Worm (Caenorhabditis elegans) whole organism, L3 larva: ENCODE results near the gene Y48D7A.1.

ENCODE experiments used
- ZK546.5 ChIP-seq: sonication (generic microtip); optimal IDR thresholded peaks from 2 replicates; lab custom pipeline; 2017; ENCODE audit warnings: missing biosample characterization, missing genetic modification characterization
- ceh-16 ChIP-seq: sonication (generic microtip); optimal IDR thresholded peaks from 2 replicates; lab custom pipeline; 2017; ENCODE audit warnings: missing biosample characterization, missing genetic modification characterization
- ceh-28 ChIP-seq: fragments of 150-350 bp; optimal IDR thresholded peaks from 2 replicates; lab custom pipeline; 2014; ENCODE audit warnings: missing biosample characterization, missing genetic modification reagents, missing genetic modification characterization
- ceh-82 ChIP-seq: fragments of 150-350 bp; optimal IDR thresholded peaks from 2 replicates; lab custom pipeline; 2014; ENCODE audit warnings: missing biosample characterization, missing genetic modification characterization
- ceh-9 ChIP-seq: sonication (generic microtip); optimal IDR thresholded peaks from 2 replicates; lab custom pipeline; 2018; ENCODE audit warnings: missing biosample characterization, missing genetic modification characterization
- daf-12 ChIP-seq: fragments of 150-350 bp; optimal IDR thresholded peaks from 2 replicates; lab custom pipeline; 2014; ENCODE audit warnings: missing biosample characterization, missing genetic modification reagents, missing genetic modification characterization
- egl-27 ChIP-seq: sonication (generic microtip); optimal IDR thresholded peaks from 4 replicates; lab custom pipeline; 2017; ENCODE audit warnings: missing biosample characterization, missing genetic modification reagents, missing genetic modification characterization
- egl-5 ChIP-seq: fragments of 150-350 bp; optimal IDR thresholded peaks from 2 replicates; lab custom pipeline; 2017; ENCODE audit warnings: missing biosample characterization, missing genetic modification reagents, missing genetic modification characterization, inconsistent platforms
- elt-1 ChIP-seq: fragments of 150-350 bp; optimal IDR thresholded peaks from 2 replicates; lab custom pipeline; 2014; ENCODE audit warnings: missing biosample characterization, missing genetic modification characterization
- elt-2 ChIP-seq: sonication (generic microtip); optimal IDR thresholded peaks from 2 replicates; lab custom pipeline; 2016; ENCODE audit warnings: missing genetic modification reagents, mild to moderate bottlenecking, missing genetic modification characterization, missing compliant biosample characterization
- elt-3 ChIP-seq, 3 experiments: fragments of 150-350 bp in 1 of 3; sonication (generic microtip) in 2 of 3; optimal IDR thresholded peaks; 2 replicates in 2 of 3; 4 replicates in 1 of 3; lab custom pipeline; 2014 to 2017; ENCODE audit warnings: missing biosample characterization in 3 of 3, missing genetic modification characterization in 3 of 3
- eor-1 ChIP-seq, 2 experiments: fragments of 150-350 bp; optimal IDR thresholded peaks; 2 replicates each; lab custom pipeline; 2014 to 2018; ENCODE audit warnings: missing biosample characterization in 2 of 2, missing genetic modification characterization in 2 of 2
- fos-1 ChIP-seq: fragments of 150-350 bp; optimal IDR thresholded peaks from 2 replicates; lab custom pipeline; 2014; ENCODE audit warnings: missing biosample characterization, missing genetic modification characterization
- hmg-11 ChIP-seq: sonication (generic microtip); optimal IDR thresholded peaks from 2 replicates; lab custom pipeline; 2016; ENCODE audit warnings: missing genetic modification characterization, missing compliant biosample characterization
- jun-1 ChIP-seq: fragments of 150-350 bp; optimal IDR thresholded peaks from 2 replicates; lab custom pipeline; 2014; ENCODE audit warnings: missing biosample characterization, missing genetic modification reagents, missing genetic modification characterization
- lin-39 ChIP-seq: fragments of 150-350 bp; optimal IDR thresholded peaks from 2 replicates; lab custom pipeline; 2018; ENCODE audit warnings: missing biosample characterization, missing genetic modification reagents, missing genetic modification characterization
- mdl-1 ChIP-seq: fragments of 150-350 bp; optimal IDR thresholded peaks from 2 replicates; lab custom pipeline; 2014; ENCODE audit warnings: missing biosample characterization, missing genetic modification characterization
- mml-1 ChIP-seq: fragments of 150-350 bp; sonication (generic microtip); optimal IDR thresholded peaks from 3 replicates; lab custom pipeline; 2014; ENCODE audit warnings: missing biosample characterization, missing genetic modification characterization
- nfya-1 ChIP-seq: sonication (generic microtip); optimal IDR thresholded peaks from 2 replicates; lab custom pipeline; 2017; ENCODE audit warnings: missing genetic modification characterization, mild to moderate bottlenecking, missing compliant biosample characterization, antibody characterized with exemption, moderate library complexity; ENCODE audit not compliant: insufficient read depth
- nhr-12 ChIP-seq: fragments of 150-350 bp; optimal IDR thresholded peaks from 2 replicates; lab custom pipeline; 2014; ENCODE audit warnings: missing biosample characterization, missing genetic modification characterization
- nhr-28 ChIP-seq: fragments of 150-350 bp; optimal IDR thresholded peaks from 2 replicates; lab custom pipeline; 2014; ENCODE audit warnings: missing biosample characterization, missing genetic modification characterization
- nhr-43 ChIP-seq: sonication (generic microtip); optimal IDR thresholded peaks from 2 replicates; lab custom pipeline; 2016; ENCODE audit warnings: mild to moderate bottlenecking, missing genetic modification characterization, missing compliant biosample characterization; ENCODE audit not compliant: poor library complexity, severe bottlenecking
- nhr-77 ChIP-seq: fragments of 150-350 bp; optimal IDR thresholded peaks from 2 replicates; lab custom pipeline; 2014; ENCODE audit warnings: missing biosample characterization, missing genetic modification characterization
- pha-4 ChIP-seq: fragments of 150-350 bp; optimal IDR thresholded peaks from 2 replicates; lab custom pipeline; 2014; ENCODE audit warnings: missing biosample characterization, missing genetic modification reagents, missing genetic modification characterization
- pqm-1 ChIP-seq: fragments of 150-350 bp; optimal IDR thresholded peaks from 2 replicates; lab custom pipeline; 2017; ENCODE audit warnings: missing biosample characterization, missing genetic modification characterization, inconsistent platforms
- skn-1 ChIP-seq: fragments of 150-350 bp; optimal IDR thresholded peaks from 2 replicates; lab custom pipeline; 2014; ENCODE audit warnings: missing biosample characterization, missing genetic modification characterization
- unc-62 ChIP-seq: fragments of 150-350 bp; sonication (generic microtip); optimal IDR thresholded peaks from 4 replicates; lab custom pipeline; 2014; ENCODE audit warnings: missing biosample characterization, missing genetic modification reagents, missing genetic modification characterization
- zag-1 ChIP-seq: fragments of 150-350 bp; optimal IDR thresholded peaks from 2 replicates; lab custom pipeline; 2014; ENCODE audit warnings: missing biosample characterization, missing genetic modification characterization
- ztf-11 ChIP-seq: fragments of 150-350 bp; optimal IDR thresholded peaks from 2 replicates; lab custom pipeline; 2014; ENCODE audit warnings: missing biosample characterization, missing genetic modification characterization

The Y48D7A.1 gene

DNA sequence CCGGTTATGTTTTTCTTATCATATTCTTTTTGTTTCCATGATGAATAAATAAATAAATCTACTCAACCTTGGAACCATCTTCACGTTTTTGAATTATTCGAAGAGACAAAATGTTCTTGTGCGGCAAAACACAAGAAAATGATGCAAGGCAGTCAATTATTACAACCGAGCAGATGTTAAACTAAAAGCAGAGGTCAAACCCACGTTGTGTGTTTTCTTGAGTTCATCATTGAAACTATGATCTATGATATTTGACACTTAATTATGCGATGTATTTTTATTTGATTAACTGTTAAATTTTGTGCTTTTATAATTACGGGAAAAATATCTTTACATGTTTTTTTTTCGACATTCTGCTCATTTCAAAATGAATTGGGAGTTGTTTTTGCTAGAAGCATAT is 12.2 kb downstream of the Y48D7A.1 start:
- TF ChIP-seq jun-1 (tag; lab: Kevin White, UChicago), result no peak
- no peak for TF ChIP-seq mml-1 (tag; lab: Kevin White, UChicago)
- TF ChIP-seq nfya-1, result peak; percentile 5
- no peak for TF ChIP-seq hmg-11 (tag; lab: Kevin White, UChicago)

DNA sequence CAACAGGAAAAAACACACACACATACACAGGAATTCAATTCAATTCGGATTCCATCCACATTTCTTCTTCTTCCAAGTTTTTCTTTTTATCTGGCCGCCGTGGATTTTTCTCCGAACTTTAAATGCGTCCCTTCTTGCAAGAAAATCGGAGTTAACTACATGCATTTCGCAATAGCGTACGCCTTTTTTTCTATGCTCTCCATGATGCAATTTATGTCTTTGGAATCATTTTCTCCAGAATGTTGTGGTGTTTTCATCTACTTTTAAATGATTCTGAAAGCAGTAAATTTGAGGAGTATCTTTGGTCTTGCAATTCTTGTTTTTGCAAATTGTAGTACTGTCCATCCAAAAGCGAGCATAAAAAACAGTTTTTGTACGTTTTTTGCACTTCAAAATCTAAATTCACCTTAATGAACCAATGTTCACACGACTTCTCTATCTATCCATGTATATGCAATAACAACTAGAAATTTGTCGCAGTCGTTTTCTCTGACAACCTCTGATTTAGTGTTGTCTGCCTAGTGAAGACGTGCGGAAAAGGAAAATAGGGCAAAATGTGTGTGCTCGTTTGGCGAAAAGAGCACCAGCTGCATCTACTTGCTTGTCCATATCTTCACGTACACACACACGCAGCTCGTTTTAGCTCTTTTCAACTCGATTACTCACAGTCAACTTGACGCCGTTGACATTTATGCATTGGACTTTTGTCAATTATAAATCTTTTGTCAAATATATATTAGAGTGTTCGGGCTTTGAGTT is 13.2 kb downstream of the Y48D7A.1 start:
- TF ChIP-seq ztf-11 (tag; lab: Kevin White, UChicago), result no peak
- no peak for TF ChIP-seq nhr-77
- TF ChIP-seq lin-39 (tag; lab: Kevin White, UChicago), result peak; percentile 11
- no peak for TF ChIP-seq mml-1 (tag; lab: Kevin White, UChicago)
- no peak for TF ChIP-seq zag-1 (tag; lab: Kevin White, UChicago)
- TF ChIP-seq pha-4 (tag; lab: Kevin White, UChicago), result no peak
- TF ChIP-seq ZK546.5 (tag; lab: Kevin White, UChicago), result no peak
- peak; percentile 11 for TF ChIP-seq hmg-11 (tag; lab: Kevin White, UChicago)
- TF ChIP-seq nhr-43 (tag; lab: Kevin White, UChicago), result no peak
- TF ChIP-seq unc-62 (GFP tag; lab: Kevin White, UChicago), result peak; percentile 4
- TF ChIP-seq ceh-16 (tag; lab: Kevin White, UChicago), result no peak

DNA sequence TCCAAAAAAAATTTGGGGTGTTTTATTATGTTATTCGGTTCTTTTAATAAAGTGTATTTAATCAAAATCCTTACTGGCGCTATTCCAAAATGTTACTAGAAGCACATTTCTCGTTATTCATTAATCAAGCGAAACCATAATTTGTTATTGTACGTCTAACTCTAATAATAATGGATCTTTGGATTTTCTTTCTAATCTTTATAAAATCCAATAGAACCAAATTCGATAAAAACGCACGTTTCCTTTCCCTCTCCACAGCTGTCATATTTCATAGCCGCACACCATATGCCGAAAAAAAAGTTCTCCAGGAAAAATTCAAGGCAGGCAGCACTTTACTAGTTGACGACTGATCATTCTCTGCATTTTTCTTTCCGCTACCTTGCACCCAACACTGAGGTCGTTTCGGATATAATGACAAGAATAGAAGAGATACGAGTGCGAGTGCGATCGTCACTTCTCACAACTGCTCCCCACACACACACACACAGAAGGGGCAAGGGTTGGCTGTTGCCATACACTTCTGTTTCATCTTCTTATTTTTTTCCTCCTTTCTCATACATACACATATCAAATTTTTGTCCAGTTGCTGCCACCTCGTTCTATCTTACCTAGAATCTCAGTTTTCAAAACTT is 14.4 kb downstream of the Y48D7A.1 start:
- no peak for TF ChIP-seq pqm-1 (tag; lab: Kevin White, UChicago)
- TF ChIP-seq nfya-1, result peak; percentile 17

DNA sequence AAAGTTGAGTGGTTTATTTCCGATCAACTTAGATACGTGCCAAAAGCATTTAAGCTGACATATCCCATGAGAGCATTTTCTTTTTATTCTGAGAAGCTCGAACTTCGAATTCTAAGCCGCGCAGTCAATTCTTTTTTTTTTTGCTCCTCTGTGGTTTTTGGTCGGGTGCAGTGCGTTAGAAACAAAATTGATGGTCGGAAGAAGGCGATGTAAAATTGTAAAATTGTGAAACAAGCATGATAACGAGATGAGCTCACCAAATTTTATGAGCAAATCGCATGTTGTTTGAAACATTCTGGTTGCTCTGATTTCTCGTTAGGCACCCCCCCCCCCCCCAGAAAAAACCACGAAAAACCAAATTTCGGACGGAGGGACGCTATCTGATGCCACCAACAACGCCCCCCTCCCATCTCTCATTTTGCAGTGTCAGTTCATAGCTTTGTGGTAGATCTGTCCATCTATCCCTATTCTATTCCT is 15.4 kb downstream of the Y48D7A.1 start, which contains the start of gene aqp-7:
Gene aqp-7, plus strand, starts transcription at position 427 of the 477 bp plus-strand sequence.
- peak; percentile 69 for TF ChIP-seq lin-39 (tag; lab: Kevin White, UChicago)
- TF ChIP-seq nfya-1, result peak; percentile 16
- no peak for TF ChIP-seq nhr-12

DNA sequence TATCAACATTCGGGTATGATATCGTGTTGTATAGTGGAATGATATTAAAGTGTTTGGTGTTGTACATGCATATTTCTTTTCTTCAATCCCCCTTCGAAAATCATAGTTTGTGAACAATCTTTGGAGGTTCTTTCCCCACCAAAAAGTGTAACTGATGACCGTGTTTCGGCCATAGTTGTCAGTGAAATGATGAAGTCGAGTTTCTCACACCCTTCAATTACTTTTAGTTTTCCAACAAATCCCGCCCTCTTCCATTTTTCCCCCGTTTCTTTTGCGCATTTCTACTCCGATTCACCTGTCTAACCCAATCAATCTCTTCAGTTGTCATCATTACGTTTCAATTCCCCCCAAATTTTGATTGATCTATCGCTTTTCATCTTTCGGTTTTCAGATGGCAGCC is 15.9 kb downstream of the Y48D7A.1 start:
- TF ChIP-seq ceh-9 (no peak), unc-62 (GFP tag; lab: Kevin White, UChicago) (peak; percentile 70)

DNA sequence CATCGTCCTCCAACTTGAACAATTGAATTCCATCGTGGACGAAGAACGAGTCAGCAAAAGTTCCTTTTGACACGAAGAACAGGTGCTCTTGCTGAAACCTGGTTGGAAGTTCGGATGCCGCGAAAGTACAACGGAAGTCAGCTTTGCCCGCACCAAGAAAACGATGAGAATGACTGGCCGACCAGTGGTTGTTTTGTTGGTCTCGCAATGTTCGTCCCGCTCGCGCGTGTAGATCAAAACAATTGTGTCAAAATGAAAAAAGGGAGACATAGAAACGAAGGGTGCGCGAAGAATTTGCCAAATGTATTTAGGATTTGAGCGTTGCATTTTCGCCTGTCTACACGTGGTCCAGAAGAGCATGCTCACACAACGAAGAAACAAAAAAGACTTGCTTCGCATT is 19.7 kb downstream of the Y48D7A.1 start, which contains the start of gene M02F4.1:
Gene M02F4.1, minus strand, starts transcription at position 101 of the 400 bp plus-strand sequence.
- TF ChIP-seq fos-1 (tag; lab: Kevin White, UChicago) (no peak), nhr-28 (tag; lab: Kevin White, UChicago) (no peak), jun-1 (tag; lab: Kevin White, UChicago) (no peak), ceh-28 (tag; lab: Kevin White, UChicago) (no peak)

DNA sequence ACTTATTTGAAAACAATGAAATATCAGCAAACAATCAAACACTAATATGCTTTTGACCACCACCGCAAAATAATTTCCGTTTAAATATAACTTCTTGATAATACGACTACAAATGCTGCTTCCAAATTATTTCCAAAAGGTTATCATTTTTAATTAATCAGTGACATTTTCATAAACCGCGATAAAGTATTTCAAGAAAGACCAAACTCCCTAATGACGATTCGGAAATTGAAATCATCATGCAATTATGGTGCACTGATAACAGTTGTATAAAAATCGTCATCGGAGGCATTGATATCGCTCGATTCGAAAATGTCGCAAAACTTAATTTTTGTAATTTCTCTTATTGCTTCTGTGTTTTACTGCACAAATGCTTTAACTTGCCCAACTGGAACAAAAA is 22.2 kb downstream of the Y48D7A.1 start, which contains the start of gene clec-265:
Gene clec-265, plus strand, starts transcription at position 300 of the 400 bp plus-strand sequence.
- peak; percentile 98 for TF ChIP-seq elt-2 (tag; lab: Kevin White, UChicago)
- TF ChIP-seq pqm-1 (tag; lab: Kevin White, UChicago), result peak; percentile 99
- no peak for TF ChIP-seq nhr-77
- peak; percentile 37 for TF ChIP-seq skn-1 (tag; lab: Kevin White, UChicago)
- TF ChIP-seq fos-1 (tag; lab: Kevin White, UChicago), result peak; percentile 63
- TF ChIP-seq jun-1 (tag; lab: Kevin White, UChicago), result peak; percentile 61
- no peak for TF ChIP-seq ceh-82 (tag; lab: Kevin White, UChicago)

DNA sequence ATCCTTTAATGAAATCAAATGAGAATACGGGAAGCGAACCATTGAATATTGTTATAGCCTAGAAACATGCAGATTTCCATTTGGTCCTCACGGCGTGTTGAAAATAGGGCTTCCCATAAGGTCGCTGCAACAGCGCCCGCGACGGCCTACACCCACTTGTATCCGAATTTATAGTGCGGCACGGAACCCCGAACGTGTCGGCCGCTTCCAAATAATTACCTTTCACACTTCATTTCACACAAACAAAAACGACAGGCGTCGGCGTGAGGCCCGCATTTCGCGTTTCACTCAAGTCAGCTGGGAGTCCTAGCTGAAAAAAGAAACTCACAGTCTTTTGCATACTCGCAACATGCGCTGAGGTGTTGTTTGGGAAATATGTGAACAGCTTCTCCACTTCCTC is 24.2 kb downstream of the Y48D7A.1 start:
- TF ChIP-seq fos-1 (tag; lab: Kevin White, UChicago), result no peak
- TF ChIP-seq elt-1 (tag; lab: Kevin White, UChicago), result no peak
- no peak for TF ChIP-seq ZK546.5 (tag; lab: Kevin White, UChicago)
- TF ChIP-seq egl-27 (tag; lab: Kevin White, UChicago), result no peak
- TF ChIP-seq egl-5 (tag; lab: Kevin White, UChicago), result no peak
- no peak for TF ChIP-seq elt-3 (tag; optimal IDR thresholded peaks at IDR 0.05; lab: Kevin White, UChicago)
- TF ChIP-seq mml-1 (tag; lab: Kevin White, UChicago), result no peak
- no peak for TF ChIP-seq eor-1 (tag; optimal IDR thresholded peaks at IDR 0.05; lab: Kevin White, UChicago)
- TF ChIP-seq mdl-1 (tag; lab: Kevin White, UChicago), result no peak
- no peak for TF ChIP-seq nhr-43 (tag; lab: Kevin White, UChicago)
- no peak for TF ChIP-seq ceh-9
- TF ChIP-seq daf-12 (tag; lab: Kevin White, UChicago), result no peak
- no peak for TF ChIP-seq ceh-16 (tag; lab: Kevin White, UChicago)
- TF ChIP-seq, all 47 proteins: peak for 0
